Worm (Caenorhabditis elegans): ENCODE data around the gene rbc-1.

rbc-1 gene

ce11 chrX:14659454-14659853, 48.3 kb downstream of the rbc-1 start:
- no peak for TF ChIP-seq fax-1 (tag; optimal IDR thresholded peaks at IDR 0.05)
- no peak for TF ChIP-seq Y22D7AL.16 (tag; optimal IDR thresholded peaks at IDR 0.05)
- no peak for TF ChIP-seq ceh-19 (GFP tag; optimal IDR thresholded peaks at IDR 0.05)
- TF ChIP-seq unc-55 (GFP tag; optimal IDR thresholded peaks at IDR 0.05), result peak; percentile 58

ce11 chrX:14661918-14662317, 50.7 kb downstream of the rbc-1 start:
- TF ChIP-seq nfya-1 (tag; optimal IDR thresholded peaks at IDR 0.05) (no peak), lim-6 (tag; optimal IDR thresholded peaks at IDR 0.05) (no peak), hlh-6 (tag; optimal IDR thresholded peaks at IDR 0.05) (no peak), mec-3 (tag; optimal IDR thresholded peaks at IDR 0.05; ENCODE audit: borderline replicate concordance) (no peak), pag-3 (tag; optimal IDR thresholded peaks at IDR 0.05; ENCODE audit: borderline replicate concordance) (no peak), ceh-45 (GFP tag; IDR thresholded peaks at IDR 0.05) (no peak), C38D4.7 (GFP tag; optimal IDR thresholded peaks at IDR 0.05) (no peak), zip-5 (tag; optimal IDR thresholded peaks at IDR 0.05) (no peak), hlh-8 (tag; optimal IDR thresholded peaks at IDR 0.05) (no peak), gmeb-2 (tag; optimal IDR thresholded peaks at IDR 0.05) (no peak), che-1 (tag; optimal IDR thresholded peaks at IDR 0.05) (no peak), tbx-7 (tag; optimal IDR thresholded peaks at IDR 0.05) (no peak), T23F11.4 (GFP tag; optimal IDR thresholded peaks at IDR 0.05) (no peak)

ce11 chrX:14662460-14662859, 51.3 kb downstream of the rbc-1 start:
- no peak for TF ChIP-seq ceh-31 (tag; optimal IDR thresholded peaks at IDR 0.05)
- peak; percentile 58 for TF ChIP-seq unc-42 (tag; optimal IDR thresholded peaks at IDR 0.05)

- no peak for TF ChIP-seq ttx-3 (tag; optimal IDR thresholded peaks at IDR 0.05)
- no peak for TF ChIP-seq unc-3 (GFP tag; conservative IDR thresholded peaks at IDR 0.05)
- TF ChIP-seq unc-3 (tag; optimal IDR thresholded peaks at IDR 0.05), result no peak
- TF ChIP-seq nfya-1 (tag; optimal IDR thresholded peaks at IDR 0.05), result no peak
- TF ChIP-seq ztf-16 (tag; optimal IDR thresholded peaks at IDR 0.05), result no peak
- no peak for TF ChIP-seq pag-3 (tag; optimal IDR thresholded peaks at IDR 0.05; ENCODE audit: borderline replicate concordance)
- no peak for TF ChIP-seq odd-2 (tag; optimal IDR thresholded peaks at IDR 0.05)
- TF ChIP-seq ceh-34 (tag; optimal IDR thresholded peaks at IDR 0.05), result no peak
- TF ChIP-seq nhr-11 (tag; optimal IDR thresholded peaks at IDR 0.05), result no peak
- no peak for TF ChIP-seq hlh-30 (tag; optimal IDR thresholded peaks at IDR 0.05; ENCODE audit: insufficient read depth)
- no peak for TF ChIP-seq hlh-15 (tag; optimal IDR thresholded peaks at IDR 0.05)
- no peak for TF ChIP-seq ahr-1 (tag; optimal IDR thresholded peaks at IDR 0.05)
- TF ChIP-seq rnt-1 (tag; optimal IDR thresholded peaks at IDR 0.05), result no peak
- TF ChIP-seq tbx-2 (tag; optimal IDR thresholded peaks at IDR 0.05), result no peak
- TF ChIP-seq unc-86 (tag; optimal IDR thresholded peaks at IDR 0.05), result no peak
- TF ChIP-seq ref-2 (tag; optimal IDR thresholded peaks at IDR 0.05), result no peak
- TF ChIP-seq unc-55 (GFP tag; optimal IDR thresholded peaks at IDR 0.05), result no peak
- TF ChIP-seq K02D7.2 (tag; optimal IDR thresholded peaks at IDR 0.05), result no peak
- no peak for TF ChIP-seq ceh-24 (tag; optimal IDR thresholded peaks at IDR 0.05)
- no peak for TF ChIP-seq ceh-48 (tag; optimal IDR thresholded peaks at IDR 0.05)
Measured at ce11 chrX:14664028-14664427, 52.9 kb downstream of the rbc-1 start, which contains the start of gene C26G2.2. TSS of gene C26G2.2 (plus strand) at chrX:14664328.

ce11 chrX:14671300-14671699, 60.1 kb downstream of the rbc-1 start:
- TF ChIP-seq fkh-6 (tag; optimal IDR thresholded peaks at IDR 0.05) (no peak), lin-11 (tag; optimal IDR thresholded peaks at IDR 0.05) (no peak), pha-4 (tag; optimal IDR thresholded peaks at IDR 0.05) (no peak), ceh-9 (tag; optimal IDR thresholded peaks at IDR 0.05) (no peak), zip-5 (tag; optimal IDR thresholded peaks at IDR 0.05) (no peak), ama-1 (optimal IDR thresholded peaks at IDR 0.05) (no peak), madf-2 (tag; optimal IDR thresholded peaks at IDR 0.05) (no peak), sox-2 (GFP tag; IDR thresholded peaks at IDR 0.05) (no peak), pax-1 (tag; optimal IDR thresholded peaks at IDR 0.05) (no peak), odd-2 (tag; optimal IDR thresholded peaks at IDR 0.05) (no peak)

All from whole organism, late embryonic.